Worm (Caenorhabditis elegans) whole organism, L1 larva: ENCODE data around the gene pqn-71.

Experiments used
- C04F5.9 ChIP-seq: sonication (generic microtip); optimal IDR thresholded peaks from 2 replicates; lab custom pipeline; 2016; ENCODE audit warnings: missing genetic modification characterization, missing compliant biosample characterization
- C34B4.2 ChIP-seq: sonication (generic microtip); optimal IDR thresholded peaks from 2 replicates; lab custom pipeline; 2017; ENCODE audit warnings: mild to moderate bottlenecking, missing genetic modification characterization, missing compliant biosample characterization
- F16B12.6 ChIP-seq: fragments of 150-350 bp; optimal IDR thresholded peaks from 2 replicates; lab custom pipeline; 2014; ENCODE audit warnings: missing biosample characterization, missing genetic modification characterization
- Y116A8C.19 ChIP-seq: sonication (generic microtip); optimal IDR thresholded peaks from 2 replicates; lab custom pipeline; 2016; ENCODE audit warnings: missing compliant biosample characterization, missing genetic modification characterization, borderline replicate concordance
- aha-1 ChIP-seq: fragments of 150-350 bp; optimal IDR thresholded peaks from 2 replicates; lab custom pipeline; 2014; ENCODE audit warnings: missing biosample characterization, missing genetic modification characterization
- aly-2 ChIP-seq: fragments of 150-350 bp; optimal IDR thresholded peaks from 2 replicates; lab custom pipeline; 2014; ENCODE audit warnings: missing biosample characterization, missing genetic modification characterization
- ceh-8 ChIP-seq: fragments of 200-800 bp; sonication (Bioruptor generic); optimal IDR thresholded peaks from 2 replicates; lab custom pipeline; 2018; ENCODE audit warnings: mild to moderate bottlenecking, missing genetic modification characterization, moderate library complexity, missing compliant biosample characterization
- ceh-82 ChIP-seq, 3 experiments: fragments of 150-350 bp in 1 of 3; sonication (generic microtip) in 2 of 3; optimal IDR thresholded peaks; 2 replicates each; lab custom pipeline; 2014 to 2017; ENCODE audit warnings: missing biosample characterization in 3 of 3, missing genetic modification characterization in 3 of 3
- dpl-1 ChIP-seq, 3 experiments: fragments of 150-350 bp in 2 of 3; sonication (generic microtip) in 1 of 3; optimal IDR thresholded peaks; 2 replicates each; lab custom pipeline; 2014 to 2017; ENCODE audit warnings: missing biosample characterization in 3 of 3, missing genetic modification characterization in 3 of 3, missing genetic modification reagents in 3 of 3
- dsc-1 ChIP-seq: sonication (generic microtip); optimal IDR thresholded peaks from 2 replicates; lab custom pipeline; 2016; ENCODE audit warnings: mild to moderate bottlenecking, missing genetic modification characterization, missing compliant biosample characterization
- efl-1 ChIP-seq, 4 experiments: fragments of 150-350 bp; optimal IDR thresholded peaks in 3 of 4; peaks in 1 of 4; 1 replicate in 1 of 4; 2 replicates in 3 of 4; lab custom pipeline; 2014; ENCODE audit warnings: missing biosample characterization in 2 of 4, missing genetic modification characterization in 2 of 4, missing genetic modification reagents in 2 of 4
- efl-3 ChIP-seq: fragments of 200-800 bp; sonication (Bioruptor generic); optimal IDR thresholded peaks from 2 replicates; lab custom pipeline; 2018; ENCODE audit warnings: mild to moderate bottlenecking, missing genetic modification characterization, missing compliant biosample characterization
- egl-13 ChIP-seq: sonication (generic microtip); optimal IDR thresholded peaks from 2 replicates; lab custom pipeline; 2016; ENCODE audit warnings: missing genotype, missing genetic modification reagents, missing genetic modification characterization, missing compliant biosample characterization
- egl-27 ChIP-seq, 2 experiments: fragments of 150-350 bp in 1 of 2; sonication (generic microtip); optimal IDR thresholded peaks; 3 replicates each; lab custom pipeline; 2017 to 2018; ENCODE audit warnings: missing biosample characterization in 2 of 2, missing genetic modification characterization in 2 of 2, missing genetic modification reagents in 2 of 2
- elt-2 ChIP-seq: sonication (generic microtip); optimal IDR thresholded peaks from 2 replicates; lab custom pipeline; 2016; ENCODE audit warnings: missing genetic modification characterization, mild to moderate bottlenecking, inconsistent platforms, missing compliant biosample characterization, missing genetic modification reagents
- fos-1 ChIP-seq: fragments of 150-350 bp; optimal IDR thresholded peaks from 2 replicates; lab custom pipeline; 2014; ENCODE audit warnings: missing biosample characterization, missing genetic modification characterization
- hlh-4 ChIP-seq: sonication (generic microtip); optimal IDR thresholded peaks from 2 replicates; lab custom pipeline; 2016; ENCODE audit warnings: mild to moderate bottlenecking, missing genetic modification characterization, missing compliant biosample characterization
- irx-1 ChIP-seq: sonication (generic microtip); optimal IDR thresholded peaks from 2 replicates; lab custom pipeline; 2016; ENCODE audit warnings: missing genetic modification characterization, missing compliant biosample characterization
- jun-1 ChIP-seq: fragments of 150-350 bp; optimal IDR thresholded peaks from 2 replicates; lab custom pipeline; 2014; ENCODE audit warnings: missing biosample characterization, missing genetic modification reagents, missing genetic modification characterization
- lin-13 ChIP-seq: fragments of 150-350 bp; optimal IDR thresholded peaks from 2 replicates; lab custom pipeline; 2014; ENCODE audit warnings: missing biosample characterization, missing genetic modification reagents, missing genetic modification characterization
- lin-14 ChIP-seq: fragments of 200-800 bp; sonication (Bioruptor generic); optimal IDR thresholded peaks from 2 replicates; lab custom pipeline; 2018; ENCODE audit warnings: mild to moderate bottlenecking, missing genetic modification characterization, moderate library complexity, missing compliant biosample characterization
- lin-15B ChIP-seq: fragments of 150-350 bp; sonication (generic microtip); optimal IDR thresholded peaks from 3 replicates; lab custom pipeline; 2014; ENCODE audit warnings: missing biosample characterization, missing genetic modification characterization
- lin-35 ChIP-seq, 2 experiments: fragments of 150-350 bp; optimal IDR thresholded peaks; 2 replicates each; lab custom pipeline; 2014; ENCODE audit warnings: missing biosample characterization in 2 of 2, missing genetic modification characterization in 2 of 2, missing genetic modification reagents in 2 of 2
- mab-9 ChIP-seq: fragments of 200-800 bp; sonication (Bioruptor generic); IDR thresholded peaks from 2 replicates; pipeline ENCODE4 v1.3.6; 2022; ENCODE audit warnings: missing genetic modification reagents, missing genetic modification characterization, missing compliant biosample characterization
- mdl-1 ChIP-seq, 2 experiments: fragments of 150-350 bp; optimal IDR thresholded peaks; 2 replicates each; lab custom pipeline; 2014 to 2017; ENCODE audit warnings: missing biosample characterization in 2 of 2, missing genetic modification characterization in 2 of 2, inconsistent platforms in 1 of 2
- mef-2 ChIP-seq: fragments of 150-350 bp; optimal IDR thresholded peaks from 2 replicates; lab custom pipeline; 2014; ENCODE audit warnings: missing biosample characterization, missing genetic modification characterization
- mep-1 ChIP-seq: fragments of 150-350 bp; optimal IDR thresholded peaks from 2 replicates; lab custom pipeline; 2014; ENCODE audit warnings: missing biosample characterization, missing genetic modification characterization
- nhr-20 ChIP-seq: sonication (generic microtip); optimal IDR thresholded peaks from 2 replicates; lab custom pipeline; 2016; ENCODE audit warnings: mild to moderate bottlenecking, missing genetic modification characterization, missing compliant biosample characterization
- nhr-237 ChIP-seq: fragments of 150-350 bp; optimal IDR thresholded peaks from 2 replicates; lab custom pipeline; 2014; ENCODE audit warnings: missing biosample characterization, missing genetic modification characterization
- nhr-28 ChIP-seq: fragments of 150-350 bp; optimal IDR thresholded peaks from 2 replicates; lab custom pipeline; 2014; ENCODE audit warnings: missing biosample characterization, missing genetic modification characterization
- nhr-71 ChIP-seq: sonication (generic microtip); optimal IDR thresholded peaks from 2 replicates; lab custom pipeline; 2016; ENCODE audit warnings: mild to moderate bottlenecking, missing genetic modification characterization, moderate library complexity, missing compliant biosample characterization
- nhr-77 ChIP-seq: fragments of 150-350 bp; optimal IDR thresholded peaks from 2 replicates; lab custom pipeline; 2014; ENCODE audit warnings: missing biosample characterization, missing genetic modification characterization
- nhr-85 ChIP-seq: sonication (generic microtip); peaks from one replicate; lab custom pipeline; 2016; ENCODE audit warnings: missing genetic modification characterization, inconsistent platforms, missing compliant biosample characterization
- nhr-90 ChIP-seq: sonication (generic microtip); optimal IDR thresholded peaks from 2 replicates; lab custom pipeline; 2016; ENCODE audit warnings: mild to moderate bottlenecking, missing genetic modification characterization, missing compliant biosample characterization; ENCODE audit not compliant: poor library complexity
- pag-3 ChIP-seq: sonication (generic microtip); optimal IDR thresholded peaks from 2 replicates; lab custom pipeline; 2017; ENCODE audit warnings: missing genetic modification characterization, mild to moderate bottlenecking, missing compliant biosample characterization, antibody characterized with exemption, borderline replicate concordance; ENCODE audit not compliant: insufficient read depth
- snpc-4 ChIP-seq: fragments of 150-350 bp; optimal IDR thresholded peaks from 2 replicates; lab custom pipeline; 2014; ENCODE audit warnings: missing biosample characterization, missing genetic modification characterization
- sup-37 ChIP-seq: fragments of 200-800 bp; sonication (Bioruptor generic); optimal IDR thresholded peaks from 2 replicates; lab custom pipeline; 2018; ENCODE audit warnings: mild to moderate bottlenecking, missing genetic modification characterization, missing compliant biosample characterization
- swsn-7 ChIP-seq: sonication (generic microtip); optimal IDR thresholded peaks from 2 replicates; lab custom pipeline; 2016; ENCODE audit warnings: missing genetic modification characterization, missing compliant biosample characterization
- tbx-2 ChIP-seq: sonication (generic microtip); optimal IDR thresholded peaks from 2 replicates; lab custom pipeline; 2016; ENCODE audit warnings: missing genetic modification characterization, missing compliant biosample characterization
- unc-130 ChIP-seq: fragments of 150-350 bp; optimal IDR thresholded peaks from 2 replicates; lab custom pipeline; 2017; ENCODE audit warnings: missing biosample characterization, missing genetic modification characterization, inconsistent platforms
- unc-30 ChIP-seq: sonication (generic microtip); optimal IDR thresholded peaks from 2 replicates; lab custom pipeline; 2017; ENCODE audit warnings: missing biosample characterization, missing genetic modification characterization
- unc-62 ChIP-seq: fragments of 150-350 bp; optimal IDR thresholded peaks from 2 replicates; lab custom pipeline; 2014; ENCODE audit warnings: missing biosample characterization, missing genetic modification reagents, missing genetic modification characterization
- unc-98 ChIP-seq: fragments of 200-800 bp; sonication (Bioruptor generic); IDR thresholded peaks from 2 replicates; pipeline ENCODE4 v1.3.6; 2022; ENCODE audit warnings: missing genetic modification characterization, missing compliant biosample characterization
- vab-15 ChIP-seq: sonication (generic microtip); optimal IDR thresholded peaks from 2 replicates; lab custom pipeline; 2017; ENCODE audit warnings: missing genotype, mild to moderate bottlenecking, missing genetic modification characterization, missing compliant biosample characterization
- xbp-1 ChIP-seq: sonication (generic microtip); optimal IDR thresholded peaks from 2 replicates; lab custom pipeline; 2016; ENCODE audit warnings: missing genetic modification characterization, missing compliant biosample characterization
- zag-1 ChIP-seq: fragments of 150-350 bp; optimal IDR thresholded peaks from 2 replicates; lab custom pipeline; 2014; ENCODE audit warnings: missing biosample characterization, missing genetic modification characterization
- ztf-11 ChIP-seq, 2 experiments: sonication (generic microtip); optimal IDR thresholded peaks; 2 replicates each; lab custom pipeline; 2016 to 2017; ENCODE audit warnings: missing genetic modification characterization in 2 of 2, missing biosample characterization in 1 of 2, missing compliant biosample characterization in 1 of 2

The pqn-71 gene

DNA sequence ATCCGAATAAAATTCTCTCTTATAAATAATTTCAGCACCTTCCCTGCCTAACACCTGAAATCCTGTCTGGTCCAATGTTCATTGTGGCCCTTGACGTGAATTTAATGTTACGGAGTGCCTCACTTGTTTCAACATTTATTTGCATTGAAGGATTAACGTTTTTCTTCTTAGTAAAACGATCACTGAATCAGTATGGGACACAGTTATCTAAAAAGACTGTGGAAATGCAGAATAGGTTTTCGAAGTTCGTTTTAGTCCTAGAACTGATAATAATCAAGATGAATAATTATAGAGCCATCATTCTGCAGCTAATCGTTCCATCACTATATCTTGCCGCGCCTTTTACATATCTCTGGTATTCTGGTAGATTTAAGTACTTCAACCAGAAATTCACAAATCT lies 29.7 kb downstream of the pqn-71 start, which contains the start of gene srh-219:
Gene srh-219, plus strand, starts transcription at position 301 of the 400 bp plus-strand sequence.
- TF ChIP-seq efl-1 (optimal IDR thresholded peaks at IDR 0.05; lab: Kevin White, UChicago) (no peak), efl-1 (GFP tag; optimal IDR thresholded peaks at IDR 0.05 in 1 of 2; lab: Kevin White, UChicago) (peak in 1 of 2 experiments; percentile 48), elt-2 (tag; lab: Kevin White, UChicago) (no peak)

DNA sequence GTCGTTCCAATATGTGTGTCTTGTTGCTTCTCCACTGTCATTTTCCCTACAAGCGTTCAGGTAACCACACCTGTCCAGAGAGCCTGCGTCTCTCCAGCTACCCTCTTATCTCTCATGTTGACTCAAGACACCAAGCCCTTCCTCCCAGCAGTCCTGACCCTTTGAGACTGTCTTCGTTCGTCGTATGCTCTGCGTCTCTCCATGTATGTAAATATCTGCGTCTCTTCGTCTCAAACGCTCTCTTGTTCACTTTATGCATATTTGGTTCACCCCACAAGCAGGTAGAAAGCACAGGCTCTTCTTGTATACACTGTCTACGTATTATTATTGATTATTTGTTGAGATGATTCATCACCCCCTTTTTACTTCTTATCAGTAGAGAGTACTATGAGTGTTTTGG lies 32.3 kb downstream of the pqn-71 start:
- TF ChIP-seq swsn-7 (peak; percentile 30), nhr-28 (tag; lab: Kevin White, UChicago) (no peak), fos-1 (tag; lab: Kevin White, UChicago) (peak; percentile 3), vab-15 (tag; lab: Kevin White, UChicago) (no peak), ceh-82 (tag; optimal IDR thresholded peaks at IDR 0.05; lab: Kevin White, UChicago) (no peak), aly-2 (tag; lab: Kevin White, UChicago) (no peak), efl-1 (optimal IDR thresholded peaks at IDR 0.05; lab: Kevin White, UChicago) (peak; percentile 20 to 48), efl-1 (GFP tag; optimal IDR thresholded peaks at IDR 0.05 in 1 of 2; lab: Kevin White, UChicago) (no peak), dsc-1 (tag; lab: Kevin White, UChicago) (no peak), unc-98 (GFP tag; lab: Robert Waterston, UW) (no peak), tbx-2 (tag; lab: Kevin White, UChicago) (peak; percentile 19), unc-30 (tag; lab: Kevin White, UChicago) (no peak), pag-3 (tag; lab: Kevin White, UChicago) (no peak), irx-1 (tag; lab: Kevin White, UChicago) (no peak), unc-62 (GFP tag; lab: Kevin White, UChicago) (no peak), F16B12.6 (tag; lab: Kevin White, UChicago) (no peak), dpl-1 (GFP tag; optimal IDR thresholded peaks at IDR 0.05; lab: Kevin White, UChicago) (no peak), aha-1 (no peak), C34B4.2 (tag; lab: Kevin White, UChicago) (no peak), unc-130 (tag; lab: Kevin White, UChicago) (no peak), jun-1 (tag; lab: Kevin White, UChicago) (peak; percentile 82), mep-1 (tag; lab: Kevin White, UChicago) (no peak), zag-1 (tag; lab: Kevin White, UChicago) (no peak), nhr-237 (tag; lab: Kevin White, UChicago) (no peak), egl-13 (tag; lab: Kevin White, UChicago) (no peak), snpc-4 (tag; lab: Kevin White, UChicago) (no peak), mef-2 (tag; lab: Kevin White, UChicago) (no peak), C04F5.9 (no peak), mab-9 (GFP tag; lab: Robert Waterston, UW) (no peak), sup-37 (GFP tag; lab: Kevin White, UChicago) (no peak), egl-27 (tag; optimal IDR thresholded peaks at IDR 0.05; lab: Kevin White, UChicago) (no peak), efl-3 (no peak), lin-35 (GFP tag; optimal IDR thresholded peaks at IDR 0.05; lab: Kevin White, UChicago) (peak in 1 of 2 experiments; percentile 49), nhr-20 (tag; lab: Kevin White, UChicago) (peak; percentile 19), lin-13 (no peak), nhr-77 (tag; lab: Kevin White, UChicago) (peak; percentile 21), nhr-71 (no peak), ztf-11 (tag; optimal IDR thresholded peaks at IDR 0.05; lab: Kevin White, UChicago) (no peak), xbp-1 (tag; lab: Kevin White, UChicago) (no peak), Y116A8C.19 (tag; lab: Kevin White, UChicago) (no peak), lin-15B (no peak), nhr-90 (tag; lab: Kevin White, UChicago) (peak; percentile 48), elt-2 (tag; lab: Kevin White, UChicago) (peak; percentile 88), hlh-4 (tag; lab: Kevin White, UChicago) (no peak), ceh-8 (GFP tag; lab: Kevin White, UChicago) (no peak), lin-14 (GFP tag; lab: Kevin White, UChicago) (peak; percentile 68), mdl-1 (tag; optimal IDR thresholded peaks at IDR 0.05; lab: Kevin White, UChicago) (peak in 1 of 2 experiments; percentile 18), nhr-85 (no peak)
